Worm (Caenorhabditis elegans): Measurements from ENCODE around the gene gtf-2H1.

DNA sequence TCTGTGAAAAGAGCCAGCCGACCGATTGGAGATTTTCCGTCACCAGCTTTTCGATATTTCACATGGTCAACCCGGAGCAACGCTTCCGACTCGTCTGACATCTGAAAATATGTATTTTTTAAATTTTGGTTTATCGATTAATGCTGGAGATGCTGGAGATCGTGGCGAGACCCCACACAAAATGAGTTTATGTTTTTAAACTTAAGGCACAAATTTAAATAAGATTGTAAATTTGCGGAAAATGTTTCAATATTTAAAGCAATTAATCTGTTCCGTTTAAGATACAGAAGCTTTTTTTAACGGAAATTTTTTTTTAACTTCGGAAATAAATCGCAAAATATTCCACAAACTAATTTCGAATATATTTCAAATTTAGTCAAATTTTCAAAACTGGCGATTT lies at the start of gene gtf-2H1:
- TF ChIP-seq snpc-4 (tag; optimal IDR thresholded peaks at IDR 0.05) = no peak
- no peak for TF ChIP-seq fos-1 (tag; optimal IDR thresholded peaks at IDR 0.05)
- no peak for TF ChIP-seq unc-62 (GFP tag; optimal IDR thresholded peaks at IDR 0.05 in 1 of 2)
- no peak for TF ChIP-seq unc-62 (tag; optimal IDR thresholded peaks at IDR 0.05)
- TF ChIP-seq lin-39 (tag; optimal IDR thresholded peaks at IDR 0.05) = no peak
- TF ChIP-seq lsy-2 (tag; optimal IDR thresholded peaks at IDR 0.05) = no peak

Data from whole organism, L4 larva.